Worm (Caenorhabditis elegans): ENCODE measurements around the gene C17C3.24.

DNA sequence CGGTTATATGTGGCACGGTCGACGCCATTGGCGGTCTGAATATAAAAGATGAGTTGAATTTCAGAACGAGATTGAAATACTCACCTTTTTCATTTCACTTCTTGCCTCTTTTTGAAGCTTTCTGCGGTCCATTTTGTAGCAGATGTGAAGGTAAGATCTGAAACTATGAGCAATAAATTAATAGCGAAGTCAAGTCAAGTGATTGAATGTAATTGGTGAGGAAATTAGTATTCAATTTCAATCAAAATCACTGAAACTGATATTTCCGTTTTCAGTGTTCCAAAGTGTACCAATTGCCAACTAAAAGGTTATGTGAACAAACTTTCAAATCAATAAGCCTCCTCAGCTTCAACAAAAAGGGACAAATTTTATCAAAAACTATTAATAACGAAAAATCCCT, at the start of gene C17C3.24:
- TF ChIP-seq lsy-2 (tag; optimal IDR thresholded peaks at IDR 0.05) (no peak), mep-1 (tag; optimal IDR thresholded peaks at IDR 0.05) (no peak), zip-8 (tag; optimal IDR thresholded peaks at IDR 0.05) (no peak), nhr-28 (tag; optimal IDR thresholded peaks at IDR 0.05) (no peak)
